Worm (Caenorhabditis elegans): ENCODE data around the gene srh-118.

DNA sequence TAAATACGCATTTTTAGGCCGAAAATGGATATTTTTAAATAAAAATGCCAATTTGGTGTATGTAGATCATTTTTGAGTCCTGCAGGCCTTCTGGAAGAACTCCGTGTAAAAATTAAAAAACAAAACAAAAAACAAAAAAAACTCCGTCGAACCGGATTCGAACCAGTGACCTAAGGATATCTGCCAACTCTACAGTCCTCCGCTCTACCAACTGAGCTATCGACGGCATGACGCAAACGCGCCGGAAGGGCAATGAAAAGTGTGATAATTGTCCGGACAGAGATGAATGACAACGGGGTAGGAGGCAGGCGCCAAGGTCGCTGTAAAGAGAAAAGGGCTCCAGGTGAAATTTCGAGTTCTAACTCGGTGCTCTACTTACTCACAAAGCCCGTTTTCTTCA lies 46.3 kb upstream of the srh-118 start:
- TF ChIP-seq aly-1 (tag; optimal IDR thresholded peaks at IDR 0.05): no peak
- TF ChIP-seq ceh-36 (tag; optimal IDR thresholded peaks at IDR 0.05): no peak
- no peak for TF ChIP-seq sea-1 (GFP tag; conservative IDR thresholded peaks at IDR 0.05)
- 0 out of 2 replicates have a peak, but pooled peaks have one; percentile 31 for TF ChIP-seq tbx-11 (GFP tag; IDR thresholded peaks at IDR 0.05)
- no peak for TF ChIP-seq ama-1 (optimal IDR thresholded peaks at IDR 0.05)
- TF ChIP-seq tra-4 (tag; optimal IDR thresholded peaks at IDR 0.05): no peak
- TF ChIP-seq hmg-4 (GFP tag; optimal IDR thresholded peaks at IDR 0.05): no peak
- TF ChIP-seq ceh-13 (GFP tag; optimal IDR thresholded peaks at IDR 0.05): no peak
- no peak for TF ChIP-seq ets-7 (tag; optimal IDR thresholded peaks at IDR 0.05)
- TF ChIP-seq scrt-1 (GFP tag; IDR thresholded peaks at IDR 0.05): no peak
- no peak for TF ChIP-seq B0310.2 (tag; optimal IDR thresholded peaks at IDR 0.05)
- no peak for TF ChIP-seq tbx-37 (GFP tag; conservative IDR thresholded peaks at IDR 0.05)
- no peak for TF ChIP-seq flt-1 (GFP tag; IDR thresholded peaks at IDR 0.05)
- TF ChIP-seq hnd-1 (tag; optimal IDR thresholded peaks at IDR 0.05): no peak

Data from whole organism, early embryonic.